Worm (Caenorhabditis elegans): Measurements from ENCODE around the gene sups-1.

The sups-1 gene

DNA sequence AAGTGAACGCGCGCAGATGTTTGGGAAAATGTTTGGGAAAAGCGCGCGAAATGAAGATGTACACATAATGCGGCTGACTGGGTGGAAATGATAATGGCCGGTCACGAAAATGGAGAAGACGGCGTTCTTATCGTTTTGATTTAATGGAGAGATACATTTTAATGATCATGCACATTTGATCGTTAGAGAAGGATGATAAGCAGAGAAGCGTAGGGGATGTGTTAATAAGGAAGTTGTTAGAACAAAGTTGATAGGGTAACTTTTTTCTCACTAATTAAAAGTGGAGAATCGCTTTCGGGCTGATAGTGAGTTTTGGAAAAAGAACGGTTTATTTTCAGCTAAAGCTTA lies 37.1 kb downstream of the sups-1 start:
- TF ChIP-seq hlh-1 (tag; optimal IDR thresholded peaks at IDR 0.05) (peak; percentile 7), ztf-11 (tag; optimal IDR thresholded peaks at IDR 0.05) (no peak), ham-2 (GFP tag; optimal IDR thresholded peaks at IDR 0.05) (no peak), nhr-28 (tag; optimal IDR thresholded peaks at IDR 0.05) (no peak)

DNA sequence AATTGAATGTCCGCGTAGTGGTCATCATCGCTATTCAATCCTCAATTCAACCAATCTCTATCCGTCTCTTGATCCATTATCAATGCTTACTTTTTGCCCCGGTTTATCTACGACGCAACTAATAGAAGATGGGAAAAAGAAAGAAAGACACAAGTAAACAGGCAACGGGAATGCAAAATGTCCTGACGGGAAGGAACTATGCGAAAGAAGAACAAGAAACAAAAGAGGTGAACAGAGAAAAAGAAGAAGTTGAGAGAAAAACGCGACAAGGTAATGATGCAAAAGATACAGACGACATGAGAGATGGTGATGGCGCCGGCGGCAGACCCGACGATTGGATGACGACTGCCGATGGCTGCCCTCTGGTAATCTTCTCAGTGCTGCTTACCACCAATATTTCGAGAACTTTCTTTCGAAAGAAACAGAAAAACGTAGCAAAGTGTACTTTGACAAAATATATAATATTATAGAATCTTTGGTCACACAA lies 38.1 kb downstream of the sups-1 start:
- TF ChIP-seq hlh-1 (tag; optimal IDR thresholded peaks at IDR 0.05), result peak; percentile 62
- peak; percentile 81 for TF ChIP-seq elt-3 (tag; optimal IDR thresholded peaks at IDR 0.05)
- no peak for TF ChIP-seq sem-2 (GFP tag; optimal IDR thresholded peaks at IDR 0.05)
- no peak for TF ChIP-seq snpc-4 (tag; optimal IDR thresholded peaks at IDR 0.05)
- no peak for TF ChIP-seq nhr-12 (tag; optimal IDR thresholded peaks at IDR 0.05)
- TF ChIP-seq nhr-237 (tag; optimal IDR thresholded peaks at IDR 0.05), result peak; percentile 80
- TF ChIP-seq ham-2 (GFP tag; optimal IDR thresholded peaks at IDR 0.05), result peak; percentile 73
- TF ChIP-seq unc-120 (tag; optimal IDR thresholded peaks at IDR 0.05; ENCODE audit: poor library complexity, severe bottlenecking), result peak; percentile 58
- no peak for TF ChIP-seq zip-8 (tag; optimal IDR thresholded peaks at IDR 0.05)

DNA sequence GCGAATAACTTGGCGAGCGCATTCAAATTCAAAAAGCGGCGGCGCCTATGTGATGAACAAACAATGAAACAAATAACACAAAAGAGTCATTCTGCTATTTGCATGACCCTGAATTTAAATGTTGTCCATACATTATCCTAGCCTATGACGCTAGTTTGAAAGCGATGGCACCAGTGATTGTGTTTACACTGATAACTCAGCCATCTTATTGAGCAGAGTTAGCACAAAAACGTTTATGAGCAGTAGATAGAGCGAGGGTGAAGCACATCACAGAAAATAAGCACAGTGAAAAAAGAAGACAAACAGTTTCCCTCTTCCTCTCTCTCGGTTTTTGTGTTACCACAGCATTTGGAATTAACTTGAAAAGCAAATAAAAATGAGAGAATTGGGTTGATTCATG lies 39.3 kb downstream of the sups-1 start:
- TF ChIP-seq ces-1 (GFP tag; optimal IDR thresholded peaks at IDR 0.05), result no peak
- no peak for TF ChIP-seq unc-62 (GFP tag; optimal IDR thresholded peaks at IDR 0.05)
- no peak for TF ChIP-seq ceh-39 (tag; optimal IDR thresholded peaks at IDR 0.05)
- peak; percentile 3 for TF ChIP-seq pha-4 (tag; optimal IDR thresholded peaks at IDR 0.05)

ce11 chrX:6048508-6048907 lies 44.6 kb downstream of the sups-1 start, which contains the start of gene pak-1:
pak-1 (minus strand) TSS chrX:6048608.
- TF ChIP-seq ceh-43 (GFP tag; optimal IDR thresholded peaks at IDR 0.05) (no peak), elt-1 (tag; optimal IDR thresholded peaks at IDR 0.05; ENCODE audit: borderline replicate concordance, insufficient read depth) (no peak), nhr-76 (tag; optimal IDR thresholded peaks at IDR 0.05) (no peak), ces-1 (GFP tag; optimal IDR thresholded peaks at IDR 0.05) (no peak), ceh-83 (GFP tag; optimal IDR thresholded peaks at IDR 0.05) (no peak), ceh-39 (tag; optimal IDR thresholded peaks at IDR 0.05) (no peak), drap-1 (GFP tag; optimal IDR thresholded peaks at IDR 0.05) (no peak), nhr-12 (tag; optimal IDR thresholded peaks at IDR 0.05) (no peak), sptf-1 (tag; optimal IDR thresholded peaks at IDR 0.05) (no peak), pha-4 (tag; optimal IDR thresholded peaks at IDR 0.05) (no peak), unc-62 (GFP tag; optimal IDR thresholded peaks at IDR 0.05) (no peak)

ce11 chrX:6050078-6050477 lies 46.1 kb downstream of the sups-1 start:
- no peak for TF ChIP-seq mab-5 (tag; optimal IDR thresholded peaks at IDR 0.05)
- peak; percentile 54 for TF ChIP-seq hlh-1 (tag; optimal IDR thresholded peaks at IDR 0.05)
- TF ChIP-seq ces-1 (GFP tag; optimal IDR thresholded peaks at IDR 0.05), result no peak
- no peak for TF ChIP-seq nhr-237 (tag; optimal IDR thresholded peaks at IDR 0.05)
- TF ChIP-seq mls-2 (tag; optimal IDR thresholded peaks at IDR 0.05), result no peak
- no peak for TF ChIP-seq ceh-83 (GFP tag; optimal IDR thresholded peaks at IDR 0.05)
- peak; percentile 21 for TF ChIP-seq unc-120 (tag; optimal IDR thresholded peaks at IDR 0.05; ENCODE audit: poor library complexity, severe bottlenecking)

DNA sequence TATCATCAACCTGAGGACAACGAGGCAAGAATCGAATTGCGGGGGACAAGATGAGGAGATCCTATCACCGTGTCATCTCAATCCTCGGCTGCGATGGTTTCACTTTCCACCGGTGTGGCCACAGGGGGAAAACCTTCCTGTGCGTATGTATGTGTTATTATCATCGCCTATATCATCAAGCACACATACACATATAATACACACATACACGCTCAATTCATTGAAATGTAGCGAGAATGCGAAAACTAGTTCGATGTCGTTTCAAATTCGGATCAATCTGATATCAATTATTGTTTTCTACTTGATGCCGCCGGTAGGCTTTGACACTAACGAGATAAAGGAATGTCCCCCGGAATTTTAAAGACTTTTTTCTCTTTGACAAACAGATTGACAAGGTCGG lies 46.9 kb downstream of the sups-1 start:
- no peak for TF ChIP-seq drap-1 (GFP tag; optimal IDR thresholded peaks at IDR 0.05)
- TF ChIP-seq ham-2 (GFP tag; optimal IDR thresholded peaks at IDR 0.05), result peak; percentile 47
- no peak for TF ChIP-seq hlh-1 (tag; optimal IDR thresholded peaks at IDR 0.05)
- no peak for TF ChIP-seq zip-8 (tag; optimal IDR thresholded peaks at IDR 0.05)
- TF ChIP-seq snpc-4 (tag; optimal IDR thresholded peaks at IDR 0.05), result no peak
- TF ChIP-seq elt-1 (tag; optimal IDR thresholded peaks at IDR 0.05; ENCODE audit: borderline replicate concordance, insufficient read depth), result peak; percentile 22
- no peak for TF ChIP-seq pha-4 (tag; optimal IDR thresholded peaks at IDR 0.05)
- TF ChIP-seq blmp-1 (tag; optimal IDR thresholded peaks at IDR 0.05), result peak; percentile 8

ce11 chrX:6052744-6053143 lies 48.8 kb downstream of the sups-1 start, which contains the start of gene C45B2.6:
C45B2.6 (plus strand) TSS chrX:6052879.
- TF ChIP-seq ces-1 (GFP tag; optimal IDR thresholded peaks at IDR 0.05) (peak; percentile 10), blmp-1 (tag; optimal IDR thresholded peaks at IDR 0.05) (no peak), nhr-28 (tag; optimal IDR thresholded peaks at IDR 0.05) (no peak), hlh-1 (tag; optimal IDR thresholded peaks at IDR 0.05) (no peak), cnd-1 (tag; optimal IDR thresholded peaks at IDR 0.05) (no peak)

Data from whole organism, mixed stage, embryonic.